Fruit fly (Drosophila melanogaster) whole organism, embryonic: ENCODE results near the gene CG13386.

ENCODE experiments used
- Ada2b ChIP-seq: fragments of 200-800 bp; sonication (Bioruptor generic); IDR thresholded peaks from 2 replicates; pipeline ENCODE4 v1.3.6; 2022; ENCODE audit warnings: missing biosample characterization, missing genetic modification characterization
- Blimp-1 ChIP-seq: fragments of 200-800 bp; sonication (Bioruptor generic); optimal IDR thresholded peaks from 3 replicates; lab custom pipeline; 2018; ENCODE audit warnings: missing biosample characterization, missing genetic modification characterization, mild to moderate bottlenecking, moderate library complexity, missing genetic modification reagents
- CG10147 ChIP-seq: fragments of 200-800 bp; sonication (Bioruptor generic); optimal IDR thresholded peaks from 2 replicates; lab custom pipeline; 2019; ENCODE audit warnings: missing biosample characterization, mild to moderate bottlenecking, missing genetic modification characterization, moderate library complexity
- CG10321 ChIP-seq: fragments of 200-800 bp; sonication (Bioruptor generic); IDR thresholded peaks from 2 replicates; pipeline ENCODE4 v1.3.6; 2022; ENCODE audit warnings: missing biosample characterization, missing genetic modification characterization
- CG11247 ChIP-seq: fragments of 200-800 bp; sonication (Bioruptor generic); IDR thresholded peaks from 2 replicates; pipeline ENCODE4 v1.3.6; 2022; ENCODE audit warnings: missing biosample characterization, missing genetic modification characterization
- CG11456 ChIP-seq: fragments of 200-800 bp; sonication (Bioruptor generic); IDR thresholded peaks from 3 replicates; pipeline ENCODE4 v1.3.6; 2022; ENCODE audit warnings: missing biosample characterization, missing genetic modification characterization
- CG11696 ChIP-seq: fragments of 200-800 bp; sonication (Bioruptor generic); IDR thresholded peaks from 2 replicates; pipeline ENCODE4 v1.3.6; 2022; ENCODE audit warnings: missing biosample characterization, missing genetic modification characterization
- CG13287 ChIP-seq: fragments of 200-800 bp; sonication (Bioruptor generic); IDR thresholded peaks from 2 replicates; pipeline ENCODE4 v1.3.6; 2022; ENCODE audit warnings: missing biosample characterization, missing genetic modification characterization; ENCODE audit not compliant: partially characterized antibody
- CG13296 ChIP-seq: fragments of 200-800 bp; sonication (Bioruptor generic); optimal IDR thresholded peaks from 3 replicates; lab custom pipeline; 2018; ENCODE audit warnings: missing biosample characterization, mild to moderate bottlenecking, missing genetic modification characterization
- CG13775 ChIP-seq: fragments of 200-800 bp; sonication (Bioruptor generic); optimal IDR thresholded peaks from 3 replicates; lab custom pipeline; 2017; ENCODE audit warnings: missing biosample characterization, mild to moderate bottlenecking, missing genetic modification characterization
- CG18476 ChIP-seq: fragments of 200-800 bp; sonication (Bioruptor generic); optimal IDR thresholded peaks from 2 replicates; lab custom pipeline; 2016; ENCODE audit warnings: missing biosample characterization, mild to moderate bottlenecking, missing genetic modification characterization
- CG30403 ChIP-seq: fragments of 200-800 bp; sonication (Bioruptor generic); optimal IDR thresholded peaks from 3 replicates; lab custom pipeline; 2016; ENCODE audit warnings: missing biosample characterization, missing genetic modification characterization
- CG3163 ChIP-seq: fragments of 200-800 bp; sonication (Bioruptor generic); optimal IDR thresholded peaks from 3 replicates; lab custom pipeline; 2016; ENCODE audit warnings: missing biosample characterization, missing genetic modification characterization
- CG3838 ChIP-seq: fragments of 200-800 bp; sonication (Bioruptor generic); optimal IDR thresholded peaks from 3 replicates; lab custom pipeline; 2016; ENCODE audit warnings: missing biosample characterization, missing genetic modification characterization
- CG5245 ChIP-seq: fragments of 200-800 bp; sonication (Bioruptor generic); optimal IDR thresholded peaks from 3 replicates; lab custom pipeline; 2016; ENCODE audit warnings: missing biosample characterization, missing genetic modification characterization
- CG6654 ChIP-seq: fragments of 200-800 bp; sonication (Bioruptor generic); optimal IDR thresholded peaks from 2 replicates; lab custom pipeline; 2017; ENCODE audit warnings: missing biosample characterization, mild to moderate bottlenecking, missing genetic modification characterization
- CG7556 ChIP-seq: fragments of 200-800 bp; sonication (Bioruptor generic); optimal IDR thresholded peaks from 2 replicates; lab custom pipeline; 2017; ENCODE audit warnings: missing biosample characterization, mild to moderate bottlenecking, missing genetic modification characterization
- Doc3 ChIP-seq: fragments of 200-800 bp; sonication (Bioruptor generic); IDR thresholded peaks from 3 replicates; pipeline ENCODE4 v1.3.6; 2022; ENCODE audit warnings: missing biosample characterization, missing genetic modification characterization; ENCODE audit not compliant: partially characterized antibody
- Fer1 ChIP-seq: fragments of 200-800 bp; sonication (Bioruptor generic); optimal IDR thresholded peaks from 2 replicates; lab custom pipeline; 2017; ENCODE audit warnings: missing biosample characterization, mild to moderate bottlenecking, missing genetic modification characterization
- Gsc ChIP-seq: fragments of 200-800 bp; sonication (Bioruptor generic); IDR thresholded peaks from 2 replicates; pipeline ENCODE4 v1.3.6; 2022; ENCODE audit warnings: missing biosample characterization, missing genetic modification characterization
- Hmr ChIP-seq: fragments of 200-800 bp; sonication (Bioruptor generic); optimal IDR thresholded peaks from 3 replicates; lab custom pipeline; 2017; ENCODE audit warnings: mild to moderate bottlenecking, missing biosample characterization, missing genetic modification reagents, missing genetic modification characterization
- Hr51 ChIP-seq, 2 experiments: fragments of 200-800 bp; sonication (Bioruptor generic); optimal IDR thresholded peaks; 2 replicates in 1 of 2; 3 replicates in 1 of 2; lab custom pipeline; 2016 to 2018; ENCODE audit warnings: missing biosample characterization in 2 of 2, missing genetic modification characterization in 2 of 2, mild to moderate bottlenecking in 1 of 2, moderate library complexity in 1 of 2
- Lpt ChIP-seq: fragments of >200 bp; optimal IDR thresholded peaks from 2 replicates; lab custom pipeline; 2018; ENCODE audit warnings: missing biosample characterization, missing genetic modification characterization
- Side ChIP-seq: fragments of 200-800 bp; sonication (Bioruptor generic); optimal IDR thresholded peaks from 2 replicates; lab custom pipeline; 2016; ENCODE audit warnings: missing biosample characterization, missing genetic modification characterization
- Taf1 ChIP-seq: fragments of 200-800 bp; sonication (Bioruptor generic); IDR thresholded peaks from 2 replicates; pipeline ENCODE4 v1.3.6; 2022; ENCODE audit warnings: missing biosample characterization, missing genetic modification characterization
- Vsx1 ChIP-seq: fragments of 200-800 bp; sonication (Bioruptor generic); optimal IDR thresholded peaks from 2 replicates; lab custom pipeline; 2017; ENCODE audit warnings: missing biosample characterization, mild to moderate bottlenecking, missing genetic modification characterization, missing genetic modification reagents
- amos ChIP-seq: fragments of 200-800 bp; sonication (Bioruptor generic); IDR thresholded peaks from 2 replicates; pipeline ENCODE4 v1.3.6; 2022; ENCODE audit warnings: missing biosample characterization, missing genetic modification characterization; ENCODE audit not compliant: partially characterized antibody
- bowl ChIP-seq: fragments of 200-800 bp; sonication (Bioruptor generic); IDR thresholded peaks from 2 replicates; pipeline ENCODE4 v1.3.6; 2022; ENCODE audit warnings: missing biosample characterization, missing genetic modification characterization
- dan ChIP-seq: fragments of 200-800 bp; sonication (Bioruptor generic); IDR thresholded peaks from 2 replicates; pipeline ENCODE4 v1.3.6; 2022; ENCODE audit warnings: missing biosample characterization, missing genetic modification characterization
- dmrt11E ChIP-seq: fragments of 200-800 bp; sonication (Bioruptor generic); optimal IDR thresholded peaks from 3 replicates; lab custom pipeline; 2018; ENCODE audit warnings: missing biosample characterization, mild to moderate bottlenecking, missing genetic modification characterization, moderate library complexity
- fd3F ChIP-seq: fragments of 200-800 bp; sonication (Bioruptor generic); optimal IDR thresholded peaks from 2 replicates; lab custom pipeline; 2018; ENCODE audit warnings: missing biosample characterization, mild to moderate bottlenecking, missing genetic modification characterization, moderate library complexity
- hb ChIP-seq: fragments of 200-800 bp; sonication (Bioruptor generic); IDR thresholded peaks from 3 replicates; pipeline ENCODE4 v1.3.6; 2022; ENCODE audit warnings: missing biosample characterization, missing genetic modification characterization; ENCODE audit not compliant: partially characterized antibody
- knrl ChIP-seq: fragments of 200-800 bp; sonication (Bioruptor generic); IDR thresholded peaks from 3 replicates; pipeline ENCODE4 v1.3.6; 2022; ENCODE audit warnings: missing biosample characterization, missing genetic modification characterization; ENCODE audit not compliant: partially characterized antibody
- lbe ChIP-seq: fragments of 200-800 bp; sonication (Bioruptor generic); optimal IDR thresholded peaks from 2 replicates; lab custom pipeline; 2016; ENCODE audit warnings: missing biosample characterization, mild to moderate bottlenecking, missing genetic modification characterization
- nerfin-2 ChIP-seq: fragments of 200-800 bp; sonication (Bioruptor generic); IDR thresholded peaks from 2 replicates; pipeline ENCODE4 v1.3.6; 2022; ENCODE audit warnings: missing biosample characterization, missing genetic modification characterization; ENCODE audit not compliant: partially characterized antibody
- peb ChIP-seq: fragments of 200-800 bp; sonication (Bioruptor generic); IDR thresholded peaks from 2 replicates; pipeline ENCODE4 v1.3.6; 2022; ENCODE audit warnings: missing biosample characterization, missing genetic modification characterization
- prd ChIP-seq, 3 experiments: fragments of >200 bp in 2 of 3; fragments of 200-800 bp in 1 of 3; sonication (Bioruptor generic) in 1 of 3; optimal IDR thresholded peaks in 2 of 3; IDR thresholded peaks in 1 of 3; 2 replicates in 2 of 3; 3 replicates in 1 of 3; pipeline versions ENCODE4 v1.3.6 to Lab custom; 2017 to 2022; ENCODE audit warnings: missing biosample characterization in 1 of 3, missing genetic modification characterization in 1 of 3
- schlank ChIP-seq: fragments of 200-800 bp; sonication (Bioruptor generic); optimal IDR thresholded peaks from 2 replicates; lab custom pipeline; 2018; ENCODE audit warnings: missing biosample characterization, mild to moderate bottlenecking, missing genetic modification characterization
- scrt ChIP-seq: fragments of 200-800 bp; sonication (Bioruptor generic); optimal IDR thresholded peaks from 2 replicates; lab custom pipeline; 2018; ENCODE audit warnings: missing biosample characterization, mild to moderate bottlenecking, missing genetic modification characterization, moderate library complexity
- sim ChIP-seq: fragments of 200-800 bp; sonication (Bioruptor generic); IDR thresholded peaks from 2 replicates; pipeline ENCODE4 v1.3.6; 2022; ENCODE audit warnings: missing biosample characterization, missing genetic modification characterization
- slou ChIP-seq: fragments of 200-800 bp; sonication (Bioruptor generic); optimal IDR thresholded peaks from 3 replicates; lab custom pipeline; 2016; ENCODE audit warnings: missing biosample characterization, missing genetic modification characterization
- sna ChIP-seq: fragments of 200-800 bp; sonication (Bioruptor generic); IDR thresholded peaks from 2 replicates; pipeline ENCODE4 v1.3.6; 2022; ENCODE audit warnings: missing biosample characterization, missing genetic modification characterization; ENCODE audit not compliant: partially characterized antibody
- so ChIP-seq: fragments of 200-800 bp; sonication (Bioruptor generic); IDR thresholded peaks from 3 replicates; pipeline ENCODE4 v1.3.6; 2022; ENCODE audit warnings: missing biosample characterization, missing genetic modification characterization
- tin ChIP-seq: fragments of 200-800 bp; sonication (Bioruptor generic); optimal IDR thresholded peaks from 3 replicates; lab custom pipeline; 2016; ENCODE audit warnings: missing biosample characterization, missing genetic modification characterization
- unc-4 ChIP-seq: fragments of 200-800 bp; sonication (Bioruptor generic); IDR thresholded peaks from 2 replicates; pipeline ENCODE4 v1.3.6; 2022; ENCODE audit warnings: missing biosample characterization, missing genetic modification characterization; ENCODE audit not compliant: partially characterized antibody
- zen2 ChIP-seq: fragments of 200-800 bp; sonication (Bioruptor generic); IDR thresholded peaks from 3 replicates; pipeline ENCODE4 v1.3.6; 2022; ENCODE audit warnings: missing biosample characterization, missing genetic modification characterization; ENCODE audit not compliant: partially characterized antibody

CG13386 gene

DNA sequence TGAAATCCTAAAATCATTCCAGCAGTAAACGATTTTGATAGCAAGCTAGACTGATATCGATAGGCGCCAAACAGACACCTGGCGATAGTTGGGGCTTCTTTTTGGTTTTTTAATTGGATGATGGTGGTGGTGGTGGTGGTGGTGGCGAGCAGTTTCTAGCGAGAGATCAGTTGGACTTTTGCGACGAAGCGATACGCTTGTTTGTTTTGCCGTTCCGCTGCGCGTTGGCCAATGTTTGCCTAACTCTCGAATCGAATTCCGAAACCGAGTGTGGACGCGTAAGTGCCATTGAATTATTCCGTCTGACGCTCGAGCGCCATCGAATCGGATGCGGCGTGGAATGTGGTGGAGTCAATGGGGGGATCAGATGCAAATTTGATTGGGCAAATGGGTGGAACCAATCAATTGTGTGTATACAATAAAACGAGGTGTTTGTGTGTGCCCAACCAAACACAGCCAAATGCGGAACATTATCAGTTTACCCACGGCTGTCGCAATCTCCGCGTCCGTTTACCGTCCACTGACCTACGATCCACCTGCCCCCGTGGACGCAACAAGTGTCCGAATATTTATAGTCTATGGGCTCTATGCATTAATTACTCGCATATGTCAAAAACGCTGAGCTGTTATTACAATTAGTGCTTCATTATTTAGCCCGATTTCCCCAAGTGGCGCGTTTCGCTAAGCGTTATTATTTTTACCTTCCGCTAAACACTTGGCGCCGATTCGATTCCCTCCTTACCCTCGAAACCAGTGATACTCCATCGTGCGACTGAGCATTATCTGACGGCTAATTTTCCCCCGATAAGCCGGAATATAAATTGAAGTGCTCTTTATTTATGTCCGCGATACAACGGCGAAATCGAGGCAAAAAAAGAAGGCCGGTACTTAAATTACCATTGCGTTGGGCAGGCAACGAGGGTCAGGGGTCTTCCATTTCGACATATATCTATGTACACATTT lies 28.2 kb upstream of the CG13386 start, which contains the start of gene CG17292 (continued):
- TF ChIP-seq nerfin-2 (GFP tag; lab: Robert Waterston, UW) = peak; percentile 83
- peak; percentile 87 for TF ChIP-seq Doc3 (GFP tag; lab: Robert Waterston, UW)
- no peak for TF ChIP-seq slou (GFP tag; lab: Kevin White, UChicago)
- TF ChIP-seq Side = peak; percentile 43
- TF ChIP-seq Ada2b (GFP tag; lab: Robert Waterston, UW) = peak; percentile 20; the same call in 1 of the 2 replicates
- 0 out of 2 replicates have a peak, but pooled peaks have one; percentile 10 for TF ChIP-seq CG11696 (GFP tag; lab: Robert Waterston, UW)
- TF ChIP-seq CG3163 (GFP tag; lab: Kevin White, UChicago) = peak; percentile 15
- no peak for TF ChIP-seq CG18476
- TF ChIP-seq Hmr (GFP tag; lab: Kevin White, UChicago) = peak; percentile 81
- peak; percentile 91 for TF ChIP-seq knrl (GFP tag; lab: Robert Waterston, UW)
- TF ChIP-seq Hr51 (GFP tag; optimal IDR thresholded peaks at IDR 0.05; lab: Kevin White, UChicago) = peak in 1 of 2 experiments; percentile 23
- TF ChIP-seq CG10147 (GFP tag; lab: Kevin White, UChicago) = peak; percentile 36
- peak; percentile 76; the same call in 2 of the 3 replicates for TF ChIP-seq so (GFP tag; lab: Robert Waterston, UW)
- TF ChIP-seq dmrt11E (tag; lab: Kevin White, UChicago) = no peak
- TF ChIP-seq fd3F (GFP tag; lab: Kevin White, UChicago) = peak; percentile 6
- TF ChIP-seq CG6654 (GFP tag; lab: Kevin White, UChicago) = no peak
- TF ChIP-seq hb (GFP tag; lab: Robert Waterston, UW) = peak; percentile 84
- peak; percentile 62; the same call in 1 of the 2 replicates for TF ChIP-seq CG11247 (GFP tag; lab: Robert Waterston, UW)
- peak; percentile 49 for TF ChIP-seq CG13775 (GFP tag; lab: Kevin White, UChicago)
- TF ChIP-seq unc-4 = peak; percentile 89
- TF ChIP-seq CG11456 (GFP tag; lab: Robert Waterston, UW) = peak; percentile 75; the same call in 2 of the 3 replicates
- TF ChIP-seq dan = no peak
- no peak for TF ChIP-seq tin (GFP tag; lab: Kevin White, UChicago)
- no peak for TF ChIP-seq prd (optimal IDR thresholded peaks at IDR 0.05; lab: Kevin White, UChicago)
- TF ChIP-seq prd (GFP tag; IDR thresholded peaks at IDR 0.05; lab: Robert Waterston, UW) = peak; percentile 35; the same call in 1 of the 3 replicates
- TF ChIP-seq sim = no peak
- TF ChIP-seq Gsc (GFP tag; lab: Robert Waterston, UW) = no peak
- peak; percentile 82 for TF ChIP-seq zen2
- peak; percentile 32 for TF ChIP-seq Blimp-1 (GFP tag; lab: Kevin White, UChicago)
- TF ChIP-seq CG3838 (GFP tag; lab: Kevin White, UChicago) = no peak
- no peak for TF ChIP-seq peb
- peak; percentile 74 for TF ChIP-seq Fer1 (GFP tag; lab: Kevin White, UChicago)
- TF ChIP-seq CG13296 (GFP tag; lab: Kevin White, UChicago) = peak; percentile 54
- TF ChIP-seq CG7556 (GFP tag; lab: Kevin White, UChicago) = no peak
- no peak for TF ChIP-seq Lpt
- no peak for TF ChIP-seq lbe (GFP tag; lab: Kevin White, UChicago)
- TF ChIP-seq CG10321 = 0 out of 2 replicates have a peak, but pooled peaks have one; percentile 60
- TF ChIP-seq CG30403 = no peak
- TF ChIP-seq amos (GFP tag; lab: Robert Waterston, UW) = peak; percentile 94
- TF ChIP-seq sna (GFP tag; lab: Robert Waterston, UW) = peak; percentile 89
- 0 out of 2 replicates have a peak, but pooled peaks have one; percentile 10 for TF ChIP-seq Taf1 (GFP tag; lab: Robert Waterston, UW)
- TF ChIP-seq CG5245 (GFP tag; lab: Kevin White, UChicago) = no peak
- TF ChIP-seq schlank (tag; lab: Kevin White, UChicago) = peak; percentile 52
- TF ChIP-seq scrt (GFP tag; lab: Kevin White, UChicago) = no peak
- peak; percentile 59; the same call in 1 of the 2 replicates for TF ChIP-seq bowl
- peak; percentile 95 for TF ChIP-seq CG13287 (GFP tag; lab: Robert Waterston, UW)
- peak; percentile 62 for TF ChIP-seq Vsx1 (GFP tag; lab: Kevin White, UChicago)
